Worm (Caenorhabditis elegans): ENCODE results near the gene F19B2.7.

The F19B2.7 gene

ce11 chrV:20192102-20192880, 40.8 kb downstream of the F19B2.7 start, which contains the start of the genes fbxa-115 and Y113G7B.27:
TSS of gene fbxa-115 (minus strand) at chrV:20192152.
TSS of gene Y113G7B.27 (plus strand) at chrV:20192830.
- no peak for TF ChIP-seq let-607 (tag; optimal IDR thresholded peaks at IDR 0.05)
- no peak for TF ChIP-seq madf-10 (tag; optimal IDR thresholded peaks at IDR 0.05)
- TF ChIP-seq hmg-1.2 (GFP tag; IDR thresholded peaks at IDR 0.05), result no peak
- no peak for TF ChIP-seq bed-2 (GFP tag; IDR thresholded peaks at IDR 0.05)

ce11 chrV:20195451-20196036, 44.0 kb downstream of the F19B2.7 start, which contains the start of the genes srh-217 and Y113G7B.28:
TSS of gene srh-217 (minus strand) at chrV:20195551.
TSS of gene Y113G7B.28 (plus strand) at chrV:20195986.
- no peak for TF ChIP-seq madf-10 (tag; optimal IDR thresholded peaks at IDR 0.05)

DNA sequence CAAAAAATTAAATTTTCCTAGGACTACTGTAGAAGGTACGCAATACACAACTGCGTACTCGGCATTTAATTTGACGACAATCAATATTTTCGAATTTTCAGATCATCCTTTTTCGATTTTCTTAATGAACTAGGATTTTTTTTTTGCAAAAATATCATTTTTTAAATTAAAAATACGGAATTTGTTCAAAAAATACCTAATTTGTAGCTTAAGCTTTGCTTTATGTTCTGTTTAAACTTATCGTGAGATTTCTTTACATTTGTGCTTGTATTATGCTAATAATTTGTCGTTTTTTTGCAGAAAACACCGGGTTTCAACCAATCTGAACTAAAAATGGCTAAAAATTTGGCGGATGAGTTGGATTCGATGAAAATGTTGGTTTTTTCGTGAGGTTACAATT, 45.1 kb downstream of the F19B2.7 start, which contains the start of gene ftr-1:
Gene ftr-1 (plus strand): TSS at position 301 of the 400 bp plus-strand sequence.
- TF ChIP-seq lsl-1 (GFP tag; optimal IDR thresholded peaks at IDR 0.05) (peak; percentile 51), F10E7.11 (tag; optimal IDR thresholded peaks at IDR 0.05) (no peak)

ce11 chrV:20198954-20199353, 47.4 kb downstream of the F19B2.7 start, which contains the start of gene fog-2:
TSS of gene fog-2 (plus strand) at chrV:20199254.
- no peak for TF ChIP-seq cebp-2 (GFP tag; IDR thresholded peaks at IDR 0.05)

- TF ChIP-seq nfya-2 (GFP tag; IDR thresholded peaks at IDR 0.05) (no peak), zfh-2 (GFP tag; conservative IDR thresholded peaks at IDR 0.05) (no peak), Y95B8A.8 (GFP tag; IDR thresholded peaks at IDR 0.05) (no peak), chd-7 (tag; optimal IDR thresholded peaks at IDR 0.05) (no peak), lin-40 (tag; optimal IDR thresholded peaks at IDR 0.05) (no peak), cebp-2 (GFP tag; IDR thresholded peaks at IDR 0.05) (no peak), C17E4.6 (GFP tag; IDR thresholded peaks at IDR 0.05) (no peak), fkh-3 (tag; optimal IDR thresholded peaks at IDR 0.05) (no peak)
Measured at ce11 chrV:20199658-20200057, 48.1 kb downstream of the F19B2.7 start.

ce11 chrV:20201316-20201715, 49.8 kb downstream of the F19B2.7 start, which contains the start of gene fbxa-114:
TSS of gene fbxa-114 (plus strand) at chrV:20201616.
- TF ChIP-seq snpc-1.1 (tag; optimal IDR thresholded peaks at IDR 0.05; ENCODE audit: insufficient read depth) (no peak), sea-2 (GFP tag; IDR thresholded peaks at IDR 0.05) (no peak), ets-4 (GFP tag; optimal IDR thresholded peaks at IDR 0.05) (no peak), K11D2.4 (GFP tag; IDR thresholded peaks at IDR 0.05) (no peak), nhr-80 (tag; optimal IDR thresholded peaks at IDR 0.05) (no peak), F22D6.2 (tag; optimal IDR thresholded peaks at IDR 0.05) (no peak), lag-1 (GFP tag; IDR thresholded peaks at IDR 0.05) (no peak), F57C9.4 (tag; optimal IDR thresholded peaks at IDR 0.05) (no peak), mes-4 (tag; optimal IDR thresholded peaks at IDR 0.05) (no peak), atf-7 (tag; optimal IDR thresholded peaks at IDR 0.05) (no peak), madf-8 (GFP tag; conservative IDR thresholded peaks at IDR 0.05) (no peak), attf-3 (GFP tag; conservative IDR thresholded peaks at IDR 0.05) (no peak), ztf-28 (GFP tag; IDR thresholded peaks at IDR 0.05) (no peak), bed-1 (GFP tag; IDR thresholded peaks at IDR 0.05) (no peak), tbx-9 (tag; optimal IDR thresholded peaks at IDR 0.05; ENCODE audit: borderline replicate concordance) (no peak), ccch-3 (GFP tag; optimal IDR thresholded peaks at IDR 0.05) (no peak), F10E7.11 (tag; optimal IDR thresholded peaks at IDR 0.05) (no peak), ceh-100 (GFP tag; IDR thresholded peaks at IDR 0.05) (no peak), snpc-4 (GFP tag; optimal IDR thresholded peaks at IDR 0.05) (no peak), snpc-4 (tag; optimal IDR thresholded peaks at IDR 0.05) (no peak), repo-1 (tag; optimal IDR thresholded peaks at IDR 0.05) (no peak)

Data from whole organism, young adult.